Fruit fly (Drosophila melanogaster): ENCODE results near the gene Utx.

Gene Utx

dm6 chr2L:10259960-10260749 is 18.5 kb downstream of the Utx start:
- TF ChIP-seq Dfd (GFP tag; optimal IDR thresholded peaks at IDR 0.05) (peak; percentile 93), CrebA (GFP tag; optimal IDR thresholded peaks at IDR 0.05; ENCODE audit: borderline replicate concordance) (no peak), ey (GFP tag; optimal IDR thresholded peaks at IDR 0.05) (peak; percentile 9), N (GFP tag; optimal IDR thresholded peaks at IDR 0.05) (peak; percentile 52), rgr (GFP tag; optimal IDR thresholded peaks at IDR 0.05) (no peak)

dm6 chr2L:10255725-10256158 is 22.9 kb downstream of the Utx start, which contains the start of gene CG5676:
CG5676 (minus strand) TSS chr2L:10255891.
- peak; percentile 40 for TF ChIP-seq sage (GFP tag; optimal IDR thresholded peaks at IDR 0.05)
- no peak for TF ChIP-seq dl (GFP tag; optimal IDR thresholded peaks at IDR 0.05; ENCODE audit: insufficient read depth in 1 of 2, partially characterized antibody in 2 of 2)
- peak; percentile 41 for TF ChIP-seq woc (GFP tag; optimal IDR thresholded peaks at IDR 0.05)

- TF ChIP-seq Abd-B (GFP tag; optimal IDR thresholded peaks at IDR 0.05) (no peak), Hnf4 (GFP tag; optimal IDR thresholded peaks at IDR 0.05) (no peak), sv (GFP tag; optimal IDR thresholded peaks at IDR 0.05) (no peak), h (GFP tag; optimal IDR thresholded peaks at IDR 0.05) (no peak), dmrt93B (GFP tag; optimal IDR thresholded peaks at IDR 0.05) (no peak), ey (GFP tag; optimal IDR thresholded peaks at IDR 0.05) (no peak), Myc (optimal IDR thresholded peaks at IDR 0.05) (no peak), Jra (GFP tag; optimal IDR thresholded peaks at IDR 0.05) (no peak), dl (GFP tag; optimal IDR thresholded peaks at IDR 0.05; ENCODE audit: insufficient read depth in 1 of 2, partially characterized antibody in 2 of 2) (no peak), Dif (GFP tag; optimal IDR thresholded peaks at IDR 0.05; ENCODE audit: partially characterized antibody) (no peak), foxo (GFP tag; optimal IDR thresholded peaks at IDR 0.05) (no peak)
Measured at dm6 chr2L:10251592-10251991, 27.0 kb downstream of the Utx start, which contains the start of gene Ror. Ror (plus strand) TSS chr2L:10251843.

dm6 chr2L:10250441-10250847 is 28.2 kb downstream of the Utx start, which contains the start of the genes bsk and CG31717:
bsk (minus strand) TSS chr2L:10250501.
CG31717 (plus strand) TSS chr2L:10250737.
- no peak for TF ChIP-seq fru (GFP tag; optimal IDR thresholded peaks at IDR 0.05)
- peak; percentile 32 for TF ChIP-seq Jra (GFP tag; optimal IDR thresholded peaks at IDR 0.05)
- TF ChIP-seq tai (GFP tag; optimal IDR thresholded peaks at IDR 0.05): peak; percentile 60
- peak; percentile 71 for TF ChIP-seq jim (GFP tag; optimal IDR thresholded peaks at IDR 0.05)

dm6 chr2L:10249655-10250202 is 28.9 kb downstream of the Utx start:
- TF ChIP-seq GATAd (GFP tag; optimal IDR thresholded peaks at IDR 0.05) (no peak), Rel (GFP tag; optimal IDR thresholded peaks at IDR 0.05) (no peak), Rel (tag; optimal IDR thresholded peaks at IDR 0.05) (peak; percentile 7)

dm6 chr2L:10246785-10247190 is 31.8 kb downstream of the Utx start, which contains the start of gene chico:
chico (minus strand) TSS chr2L:10247078.
- TF ChIP-seq brk (GFP tag; optimal IDR thresholded peaks at IDR 0.05) (no peak), dmrt93B (GFP tag; optimal IDR thresholded peaks at IDR 0.05) (no peak), Jra (GFP tag; optimal IDR thresholded peaks at IDR 0.05) (peak; percentile 22), Myc (optimal IDR thresholded peaks at IDR 0.05) (peak; percentile 38), Hr83 (GFP tag; optimal IDR thresholded peaks at IDR 0.05; ENCODE audit: poor library complexity, severe bottlenecking) (peak; percentile 4), GATAd (GFP tag; optimal IDR thresholded peaks at IDR 0.05) (no peak), CG9705 (GFP tag; optimal IDR thresholded peaks at IDR 0.05) (no peak), OdsH (GFP tag; optimal IDR thresholded peaks at IDR 0.05) (no peak), pan (optimal IDR thresholded peaks at IDR 0.05) (no peak), Hr78 (GFP tag; optimal IDR thresholded peaks at IDR 0.05) (no peak), br (GFP tag; optimal IDR thresholded peaks at IDR 0.05) (no peak), Rel (GFP tag; optimal IDR thresholded peaks at IDR 0.05) (no peak), Rel (tag; optimal IDR thresholded peaks at IDR 0.05) (peak; percentile 18)

Measured in whole organism, wandering third instar larva.